Worm (Caenorhabditis elegans): Measurements from ENCODE around the gene amt-1.

Gene amt-1

DNA sequence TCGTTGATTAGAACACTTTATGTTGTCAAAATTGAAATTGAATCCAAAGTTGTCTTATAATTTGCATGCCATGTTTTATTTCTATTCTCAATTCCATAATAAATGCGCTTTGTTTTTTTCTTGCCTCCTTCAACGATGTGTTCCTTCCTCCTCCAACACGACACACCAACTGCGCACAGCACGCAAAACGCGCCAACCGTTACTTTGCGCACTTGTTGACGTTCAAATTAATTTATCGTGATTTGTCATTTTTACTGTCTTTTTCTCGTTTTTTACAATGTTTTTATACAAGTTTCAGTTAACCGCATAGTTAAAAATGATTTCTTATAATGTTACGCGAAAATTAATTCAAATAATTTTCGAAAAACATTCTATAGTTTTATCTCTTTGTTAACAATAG lies 16.7 kb downstream of the amt-1 start:
- no peak for TF ChIP-seq tab-1 (GFP tag; IDR thresholded peaks at IDR 0.05)

DNA sequence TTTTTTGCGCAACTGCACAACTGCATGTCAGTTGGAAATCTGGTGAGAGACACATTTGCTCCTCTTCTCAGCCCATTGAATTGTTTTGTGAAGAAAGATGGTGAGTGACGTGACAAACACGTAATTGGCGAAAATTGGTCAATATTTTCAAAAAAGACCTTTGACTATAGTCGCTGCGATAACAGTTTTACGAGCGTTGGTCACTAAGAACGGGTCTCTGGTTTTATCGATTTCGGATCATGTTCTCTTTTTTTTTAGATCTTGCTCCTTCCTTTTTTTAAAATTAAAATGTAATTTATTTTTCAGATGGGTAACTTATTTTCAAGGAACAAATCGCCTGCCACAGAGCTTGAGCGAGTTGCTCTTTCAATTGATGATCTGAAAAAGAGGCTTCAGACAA lies 17.2 kb downstream of the amt-1 start, which contains the start of gene lnp-1:
Gene lnp-1 (plus strand): TSS at position 301 of the 400 bp plus-strand sequence.
- TF ChIP-seq ztf-23 (GFP tag; IDR thresholded peaks at IDR 0.05) (no peak), T22C8.4 (GFP tag; IDR thresholded peaks at IDR 0.05) (no peak), med-1 (GFP tag; optimal IDR thresholded peaks at IDR 0.05; ENCODE audit: insufficient read depth) (no peak), cog-1 (tag; optimal IDR thresholded peaks at IDR 0.05) (no peak)

- TF ChIP-seq ztf-23 (GFP tag; IDR thresholded peaks at IDR 0.05), result no peak
- no peak for TF ChIP-seq T22C8.4 (GFP tag; IDR thresholded peaks at IDR 0.05)
- TF ChIP-seq ref-1 (GFP tag; conservative IDR thresholded peaks at IDR 0.05), result no peak
- TF ChIP-seq flt-1 (GFP tag; IDR thresholded peaks at IDR 0.05), result no peak
- no peak for TF ChIP-seq tab-1 (GFP tag; IDR thresholded peaks at IDR 0.05)
- no peak for TF ChIP-seq klf-2 (GFP tag; conservative IDR thresholded peaks at IDR 0.05)
- no peak for TF ChIP-seq ztf-29 (GFP tag; IDR thresholded peaks at IDR 0.05)
- TF ChIP-seq cog-1 (tag; optimal IDR thresholded peaks at IDR 0.05), result no peak
- no peak for TF ChIP-seq med-1 (GFP tag; optimal IDR thresholded peaks at IDR 0.05; ENCODE audit: insufficient read depth)
Observed at ce11 chrX:4592250-4592649, 21.0 kb downstream of the amt-1 start, which contains the start of gene flp-12. TSS of gene flp-12 (minus strand) at chrX:4592350.

ce11 chrX:4597419-4597818 lies 26.2 kb downstream of the amt-1 start:
- TF ChIP-seq tab-1 (GFP tag; IDR thresholded peaks at IDR 0.05) (no peak), ztf-29 (GFP tag; IDR thresholded peaks at IDR 0.05) (no peak), klf-2 (GFP tag; conservative IDR thresholded peaks at IDR 0.05) (no peak), ref-1 (GFP tag; conservative IDR thresholded peaks at IDR 0.05) (no peak), cog-1 (tag; optimal IDR thresholded peaks at IDR 0.05) (no peak), T22C8.4 (GFP tag; IDR thresholded peaks at IDR 0.05) (no peak), ztf-23 (GFP tag; IDR thresholded peaks at IDR 0.05) (no peak), med-1 (GFP tag; optimal IDR thresholded peaks at IDR 0.05; ENCODE audit: insufficient read depth) (no peak), flt-1 (GFP tag; IDR thresholded peaks at IDR 0.05) (no peak)

- TF ChIP-seq klf-2 (GFP tag; conservative IDR thresholded peaks at IDR 0.05) (no peak), ztf-29 (GFP tag; IDR thresholded peaks at IDR 0.05) (no peak), tab-1 (GFP tag; IDR thresholded peaks at IDR 0.05) (no peak), ztf-23 (GFP tag; IDR thresholded peaks at IDR 0.05) (no peak), T22C8.4 (GFP tag; IDR thresholded peaks at IDR 0.05) (no peak)
Observed at ce11 chrX:4599526-4599925, 28.3 kb downstream of the amt-1 start.

DNA sequence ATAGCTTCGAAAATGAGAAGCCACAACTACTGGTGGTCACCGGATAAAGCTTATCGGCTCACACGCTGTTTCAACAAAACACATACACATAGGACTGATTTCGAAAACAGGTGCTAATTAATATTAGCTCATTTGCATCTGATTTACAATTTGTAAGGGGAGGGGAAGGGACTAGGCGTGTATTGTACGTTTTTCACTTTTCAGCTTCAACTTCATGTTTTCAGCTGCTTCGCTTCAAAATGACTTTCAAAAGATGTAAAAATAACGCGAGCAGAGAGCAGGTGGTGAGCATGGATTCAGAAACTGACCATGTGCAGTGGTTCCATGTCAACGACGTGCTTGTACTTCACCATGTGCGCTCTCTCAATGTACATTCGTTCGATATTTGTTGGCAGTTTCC lies 29.8 kb downstream of the amt-1 start:
- TF ChIP-seq cog-1 (tag; optimal IDR thresholded peaks at IDR 0.05) (no peak), tab-1 (GFP tag; IDR thresholded peaks at IDR 0.05) (no peak), ref-1 (GFP tag; conservative IDR thresholded peaks at IDR 0.05) (no peak), ztf-23 (GFP tag; IDR thresholded peaks at IDR 0.05) (no peak), klf-2 (GFP tag; conservative IDR thresholded peaks at IDR 0.05) (no peak), T22C8.4 (GFP tag; IDR thresholded peaks at IDR 0.05) (no peak), flt-1 (GFP tag; IDR thresholded peaks at IDR 0.05) (no peak), ztf-29 (GFP tag; IDR thresholded peaks at IDR 0.05) (no peak)

ce11 chrX:4604185-4604584 lies 32.9 kb downstream of the amt-1 start:
- TF ChIP-seq tab-1 (GFP tag; IDR thresholded peaks at IDR 0.05) (no peak), klf-2 (GFP tag; conservative IDR thresholded peaks at IDR 0.05) (no peak), cog-1 (tag; optimal IDR thresholded peaks at IDR 0.05) (no peak), flt-1 (GFP tag; IDR thresholded peaks at IDR 0.05) (no peak), T22C8.4 (GFP tag; IDR thresholded peaks at IDR 0.05) (no peak), ztf-29 (GFP tag; IDR thresholded peaks at IDR 0.05) (no peak), ztf-23 (GFP tag; IDR thresholded peaks at IDR 0.05) (no peak), ref-1 (GFP tag; conservative IDR thresholded peaks at IDR 0.05) (no peak), med-1 (GFP tag; optimal IDR thresholded peaks at IDR 0.05; ENCODE audit: insufficient read depth) (no peak)

- no peak for TF ChIP-seq flt-1 (GFP tag; IDR thresholded peaks at IDR 0.05)
Observed at ce11 chrX:4605828-4606227, 34.6 kb downstream of the amt-1 start, which contains the start of gene spat-3. TSS of gene spat-3 (minus strand) at chrX:4605928.

DNA sequence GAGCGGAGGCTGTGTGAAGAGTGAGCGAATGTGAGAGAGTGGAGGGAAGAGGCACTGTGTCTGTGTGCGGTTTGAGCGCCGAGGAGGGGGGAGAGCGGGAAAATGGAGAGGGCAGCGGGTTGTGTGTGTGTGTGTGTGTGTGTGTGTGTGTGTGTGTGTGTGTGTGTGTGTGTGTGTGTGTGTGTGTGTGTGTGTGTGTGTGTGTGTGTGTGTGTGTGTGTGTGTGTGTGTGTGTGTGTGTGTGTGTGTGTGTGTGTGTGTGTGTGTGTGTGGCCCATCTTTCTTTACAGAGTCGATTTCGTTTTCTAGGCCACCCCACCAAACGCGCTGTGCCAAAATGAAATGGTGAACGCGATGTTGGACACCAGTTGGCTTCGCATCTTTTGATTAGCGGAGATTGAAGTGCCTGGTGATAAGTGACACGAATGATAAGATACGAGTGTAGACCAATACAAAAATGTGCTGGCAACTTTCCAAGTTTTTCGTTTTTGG lies 35.2 kb downstream of the amt-1 start:
- TF ChIP-seq cog-1 (tag; optimal IDR thresholded peaks at IDR 0.05), result peak; percentile 71
- peak; percentile 48; the same call in 1 of the 2 replicates for TF ChIP-seq tab-1 (GFP tag; IDR thresholded peaks at IDR 0.05)
- TF ChIP-seq flt-1 (GFP tag; IDR thresholded peaks at IDR 0.05), result peak; percentile 84
- peak; percentile 76 for TF ChIP-seq ztf-23 (GFP tag; IDR thresholded peaks at IDR 0.05)

DNA sequence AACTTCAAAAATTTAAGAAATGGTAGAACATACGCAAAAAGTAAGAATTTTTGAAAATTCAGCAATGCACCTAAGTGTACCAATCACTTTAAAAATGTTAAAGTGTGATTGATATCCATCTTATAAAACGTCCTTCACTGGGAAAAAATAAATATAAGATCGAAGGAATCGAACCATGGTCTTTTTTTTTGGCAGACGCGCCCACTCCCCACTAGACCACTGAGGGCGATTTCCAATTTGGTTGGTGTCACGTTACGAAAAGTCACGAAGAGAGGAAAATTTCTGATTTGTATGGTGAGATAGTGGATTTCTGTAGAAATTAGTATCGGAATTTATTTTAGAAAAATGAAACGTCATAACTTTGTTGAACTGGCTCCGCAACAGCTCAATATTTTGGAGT lies 36.1 kb downstream of the amt-1 start:
- TF ChIP-seq klf-2 (GFP tag; conservative IDR thresholded peaks at IDR 0.05) (no peak), flt-1 (GFP tag; IDR thresholded peaks at IDR 0.05) (no peak)

DNA sequence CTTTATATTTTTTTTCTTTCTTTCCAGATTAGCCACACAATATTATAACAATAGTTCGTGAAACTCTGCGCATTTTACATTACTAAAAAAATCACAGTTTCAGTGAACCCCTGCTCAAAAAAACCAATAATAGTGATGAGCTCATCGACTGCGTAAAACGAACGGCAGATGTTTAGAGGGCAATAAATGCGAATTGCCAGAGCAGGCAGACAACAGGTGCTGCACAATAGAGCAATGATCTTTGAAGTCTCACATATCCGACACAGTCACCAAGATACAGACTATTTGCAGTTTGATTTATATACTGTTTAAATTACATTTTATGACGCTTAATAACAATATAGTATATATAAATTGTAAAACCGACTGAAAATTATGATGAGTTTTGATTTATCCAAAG lies 38.4 kb downstream of the amt-1 start:
- TF ChIP-seq cog-1 (tag; optimal IDR thresholded peaks at IDR 0.05) (no peak), tab-1 (GFP tag; IDR thresholded peaks at IDR 0.05) (no peak), T22C8.4 (GFP tag; IDR thresholded peaks at IDR 0.05) (no peak), ztf-29 (GFP tag; IDR thresholded peaks at IDR 0.05) (no peak), klf-2 (GFP tag; conservative IDR thresholded peaks at IDR 0.05) (no peak), med-1 (GFP tag; optimal IDR thresholded peaks at IDR 0.05; ENCODE audit: insufficient read depth) (no peak), ztf-23 (GFP tag; IDR thresholded peaks at IDR 0.05) (no peak), flt-1 (GFP tag; IDR thresholded peaks at IDR 0.05) (no peak), ref-1 (GFP tag; conservative IDR thresholded peaks at IDR 0.05) (no peak)
